Fruit fly (Drosophila melanogaster): ENCODE measurements around the gene Bin1.
A peak's percentile ranks its signal among the peaks of the same experiment; 100 is the strongest.

Bin1 gene

DNA sequence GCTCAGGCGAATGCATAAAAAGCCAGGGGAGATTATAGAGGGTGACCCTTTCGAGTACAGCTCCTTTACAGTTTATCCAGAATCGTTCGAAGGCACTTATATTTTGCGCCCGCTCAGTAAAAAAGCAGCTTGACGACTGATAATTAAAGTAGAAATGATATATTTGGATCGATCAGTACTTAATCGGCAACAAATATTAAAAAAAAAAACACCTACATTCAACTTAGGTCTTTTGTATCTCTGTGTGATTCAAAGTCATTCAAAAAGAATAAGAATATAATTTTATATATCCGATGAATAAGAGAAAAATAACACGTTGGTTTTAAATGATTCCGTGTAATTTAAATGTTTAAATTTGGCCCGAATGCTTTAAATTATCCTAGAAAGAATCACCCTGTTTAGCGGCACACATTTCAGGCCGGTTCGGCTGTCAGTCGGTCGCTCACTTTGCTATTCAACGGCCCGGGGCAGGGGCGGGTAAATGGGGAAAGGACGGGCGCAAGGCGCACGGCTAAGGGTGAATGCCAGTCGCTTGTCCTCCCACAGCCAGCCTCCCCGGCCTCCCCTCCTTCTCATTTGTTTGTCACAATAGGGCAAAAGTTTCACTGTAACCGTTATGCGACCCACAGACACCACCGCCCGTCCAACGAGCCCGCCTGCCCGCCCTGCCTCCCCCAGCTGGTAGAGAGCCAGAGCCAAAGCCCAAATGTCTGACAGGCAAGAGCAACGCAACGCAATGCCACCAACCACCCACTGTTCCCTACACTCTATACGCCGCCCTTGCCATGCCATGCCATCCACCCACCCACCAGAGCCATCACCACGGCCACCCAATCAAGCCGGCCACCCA, 23.7 kb upstream of the Bin1 start (continued):
- TF ChIP-seq D19B (GFP tag; optimal IDR thresholded peaks at IDR 0.05) (peak; percentile 40), nmo (GFP tag; optimal IDR thresholded peaks at IDR 0.05) (peak; percentile 43), esg (GFP tag; conservative IDR thresholded peaks at IDR 0.05) (0 out of 2 replicates have a peak, but pooled peaks have one; percentile 18), CG33557 (GFP tag; optimal IDR thresholded peaks at IDR 0.05) (no peak), cwo (GFP tag; optimal IDR thresholded peaks at IDR 0.05) (peak; percentile 72), CG11247 (GFP tag; IDR thresholded peaks at IDR 0.05) (no peak), Ada2b (GFP tag; IDR thresholded peaks at IDR 0.05) (no peak), hkb (optimal IDR thresholded peaks at IDR 0.05) (no peak), hkb (GFP tag; IDR thresholded peaks at IDR 0.05) (no peak), CG4854 (GFP tag; optimal IDR thresholded peaks at IDR 0.05) (no peak), HLH4C (GFP tag; IDR thresholded peaks at IDR 0.05; ENCODE audit: partially characterized antibody) (0 out of 3 replicates have a peak, but pooled peaks have one; percentile 31), pum (GFP tag; optimal IDR thresholded peaks at IDR 0.05) (peak; percentile 3), bowl (GFP tag; IDR thresholded peaks at IDR 0.05) (no peak), Opbp (GFP tag; IDR thresholded peaks at IDR 0.05; ENCODE audit: partially characterized antibody) (no peak), shn (GFP tag; optimal IDR thresholded peaks at IDR 0.05) (no peak), ewg (GFP tag; optimal IDR thresholded peaks at IDR 0.05) (no peak), CG10959 (GFP tag; IDR thresholded peaks at IDR 0.05) (no peak), CG9932 (GFP tag; IDR thresholded peaks at IDR 0.05) (no peak), lola (GFP tag; optimal IDR thresholded peaks at IDR 0.05) (peak in 1 of 3 experiments; percentile 42), CG31365 (tag; optimal IDR thresholded peaks at IDR 0.05) (no peak), eve (GFP tag; optimal IDR thresholded peaks at IDR 0.05) (no peak), CG3726 (GFP tag; IDR thresholded peaks at IDR 0.05) (0 out of 3 replicates have a peak, but pooled peaks have one; percentile 31), H15 (GFP tag; IDR thresholded peaks at IDR 0.05) (no peak), ato (GFP tag; IDR thresholded peaks at IDR 0.05; ENCODE audit: partially characterized antibody) (0 out of 2 replicates have a peak, but pooled peaks have one; percentile 11), CG31224 (GFP tag; IDR thresholded peaks at IDR 0.05) (no peak), Chrac-16 (GFP tag; optimal IDR thresholded peaks at IDR 0.05) (no peak), CG12236 (GFP tag; optimal IDR thresholded peaks at IDR 0.05) (no peak), CG7271 (tag; optimal IDR thresholded peaks at IDR 0.05) (no peak), Meics (GFP tag; optimal IDR thresholded peaks at IDR 0.05) (peak; percentile 80), CG9609 (GFP tag; optimal IDR thresholded peaks at IDR 0.05) (no peak), fd64A (GFP tag; optimal IDR thresholded peaks at IDR 0.05) (no peak), Camta (GFP tag; optimal IDR thresholded peaks at IDR 0.05) (no peak), dmrt11E (tag; optimal IDR thresholded peaks at IDR 0.05) (no peak), unpg (GFP tag; optimal IDR thresholded peaks at IDR 0.05) (peak; percentile 32), Mad (GFP tag; optimal IDR thresholded peaks at IDR 0.05) (no peak), Mrtf (GFP tag; IDR thresholded peaks at IDR 0.05) (0 out of 3 replicates have a peak, but pooled peaks have one; percentile 6), Hr39 (optimal IDR thresholded peaks at IDR 0.05) (peak; percentile 23), CG7786 (GFP tag; optimal IDR thresholded peaks at IDR 0.05) (no peak), Trl (optimal IDR thresholded peaks at IDR 0.05) (no peak), Trl (GFP tag; optimal IDR thresholded peaks at IDR 0.05) (no peak), CG5245 (GFP tag; optimal IDR thresholded peaks at IDR 0.05) (no peak), Neu2 (GFP tag; optimal IDR thresholded peaks at IDR 0.05; ENCODE audit: borderline replicate concordance) (no peak), Dp (GFP tag; optimal IDR thresholded peaks at IDR 0.05) (no peak), en (GFP tag; optimal IDR thresholded peaks at IDR 0.05) (no peak), CG14860 (GFP tag; IDR thresholded peaks at IDR 0.05; ENCODE audit: partially characterized antibody) (no peak), CG32532 (GFP tag; IDR thresholded peaks at IDR 0.05) (peak; percentile 6; the same call in 1 of the 2 replicates), Ets97D (GFP tag; optimal IDR thresholded peaks at IDR 0.05) (no peak), CoRest (tag; optimal IDR thresholded peaks at IDR 0.05) (peak; percentile 43), dpn (GFP tag; optimal IDR thresholded peaks at IDR 0.05) (peak in 1 of 2 experiments; percentile 12), tin (GFP tag; optimal IDR thresholded peaks at IDR 0.05) (peak; percentile 48)
